3 fruit fly cellular contexts compared by ENCODE assay signal in the genomic region with DNA sequence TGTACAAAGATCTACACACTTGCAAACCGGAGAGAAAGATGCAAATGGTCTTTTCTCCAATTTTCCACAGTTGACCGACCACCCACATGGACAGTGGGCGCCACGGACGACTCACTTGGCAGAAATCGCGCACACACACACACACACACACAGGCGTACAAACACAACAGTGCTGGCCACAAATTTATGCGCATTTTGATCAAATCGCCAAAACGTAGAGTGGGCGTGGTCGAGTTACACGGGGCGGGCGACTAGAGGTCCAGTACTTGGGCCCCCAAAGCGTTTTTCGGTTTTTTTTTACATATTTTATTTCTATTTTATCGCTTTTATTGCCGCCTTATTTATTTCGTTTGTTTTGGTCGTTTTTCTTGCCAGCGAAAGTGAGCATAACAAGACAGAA.
TF ChIP-seq lines count a peak whose summit lies in the region.

No protein-coding gene starts in this region.

- TF ChIP-seq CTCF in whole organism, embryonic (GFP tag; optimal IDR thresholded peaks at IDR 0.05; lab: Kevin White, UChicago): no peak

TF ChIP-seq in whole organism, embryonic, 481 proteins besides CTCF, POLR2A, EP300 and RAD21:
- TF ChIP-seq cg (GFP tag; optimal IDR thresholded peaks at IDR 0.05; lab: Kevin White, UChicago): peak; percentile 22
- no peak for TF ChIP-seq Eip74EF (GFP tag; optimal IDR thresholded peaks at IDR 0.05; lab: Kevin White, UChicago)
- TF ChIP-seq CG12219 (GFP tag; optimal IDR thresholded peaks at IDR 0.05; lab: Kevin White, UChicago): no peak
- no peak for TF ChIP-seq br (optimal IDR thresholded peaks at IDR 0.05; lab: Kevin White, UChicago)
- peak; percentile 47; the same call in 1 of the 3 replicates for TF ChIP-seq ci (GFP tag; IDR thresholded peaks at IDR 0.05; lab: Robert Waterston, UW)
- TF ChIP-seq CG5953 (GFP tag; IDR thresholded peaks at IDR 0.05; lab: Robert Waterston, UW): peak; percentile 35; the same call in 1 of the 2 replicates
- no peak for TF ChIP-seq lbe (GFP tag; optimal IDR thresholded peaks at IDR 0.05; lab: Kevin White, UChicago)
- peak; percentile 6; the same call in 1 of the 3 replicates for TF ChIP-seq otp (GFP tag; IDR thresholded peaks at IDR 0.05; lab: Robert Waterston, UW)
- TF ChIP-seq insv (GFP tag; optimal IDR thresholded peaks at IDR 0.05; lab: Kevin White, UChicago): no peak
- no peak for TF ChIP-seq CG3995 (GFP tag; optimal IDR thresholded peaks at IDR 0.05; lab: Kevin White, UChicago)
- peak; percentile 70 for TF ChIP-seq vvl (GFP tag; IDR thresholded peaks at IDR 0.05; lab: Robert Waterston, UW)
- TF ChIP-seq CG2202 (tag; optimal IDR thresholded peaks at IDR 0.05; lab: Kevin White, UChicago): no peak
- no peak for TF ChIP-seq ewg (GFP tag; optimal IDR thresholded peaks at IDR 0.05; lab: Kevin White, UChicago)
- TF ChIP-seq CG7987 (GFP tag; optimal IDR thresholded peaks at IDR 0.05; lab: Kevin White, UChicago): no peak
- TF ChIP-seq peb (GFP tag; IDR thresholded peaks at IDR 0.05; lab: Robert Waterston, UW): no peak
- 0 out of 2 replicates have a peak, but pooled peaks have one; percentile 17 for TF ChIP-seq aop (GFP tag; IDR thresholded peaks at IDR 0.05; lab: Robert Waterston, UW)
- TF ChIP-seq sr (GFP tag; IDR thresholded peaks at IDR 0.05; lab: Robert Waterston, UW): 0 out of 3 replicates have a peak, but pooled peaks have one; percentile 60
- no peak for TF ChIP-seq hb (GFP tag; IDR thresholded peaks at IDR 0.05; lab: Robert Waterston, UW; ENCODE audit: partially characterized antibody)
- TF ChIP-seq CG14965 (GFP tag; optimal IDR thresholded peaks at IDR 0.05; lab: Kevin White, UChicago; ENCODE audit: borderline replicate concordance): no peak
- no peak for TF ChIP-seq Dll (GFP tag; IDR thresholded peaks at IDR 0.05; lab: Robert Waterston, UW; ENCODE audit: partially characterized antibody)
- TF ChIP-seq Blimp-1 (GFP tag; optimal IDR thresholded peaks at IDR 0.05; lab: Kevin White, UChicago): peak; percentile 30
- no peak for TF ChIP-seq CG9437 (GFP tag; optimal IDR thresholded peaks at IDR 0.05; lab: Kevin White, UChicago)
- no peak for TF ChIP-seq CG13775 (GFP tag; optimal IDR thresholded peaks at IDR 0.05; lab: Kevin White, UChicago)
- TF ChIP-seq Jarid2 (GFP tag; optimal IDR thresholded peaks at IDR 0.05; lab: Kevin White, UChicago): no peak
- no peak for TF ChIP-seq unc-4 (GFP tag; IDR thresholded peaks at IDR 0.05; lab: Robert Waterston, UW; ENCODE audit: partially characterized antibody)
- TF ChIP-seq ap (GFP tag; IDR thresholded peaks at IDR 0.05; lab: Robert Waterston, UW): no peak

TF ChIP-seq in whole organism, prepupa, 60 proteins besides CTCF, POLR2A, EP300 and RAD21:
- peak; percentile 45 for TF ChIP-seq CG6276 (GFP tag; optimal IDR thresholded peaks at IDR 0.05; lab: Kevin White, UChicago)
- no peak for TF ChIP-seq vri (GFP tag; optimal IDR thresholded peaks at IDR 0.05; lab: Kevin White, UChicago)
- TF ChIP-seq eg (GFP tag; IDR thresholded peaks at IDR 0.05; lab: Robert Waterston, UW): 0 out of 3 replicates have a peak, but pooled peaks have one; percentile 25
- TF ChIP-seq CG8119 (GFP tag; IDR thresholded peaks at IDR 0.05; lab: Robert Waterston, UW): peak; percentile 42; the same call in 1 of the 3 replicates
- TF ChIP-seq fd59A (GFP tag; optimal IDR thresholded peaks at IDR 0.05; lab: Kevin White, UChicago): no peak
- TF ChIP-seq Sox14 (GFP tag; optimal IDR thresholded peaks at IDR 0.05; lab: Kevin White, UChicago): no peak
- peak; percentile 26 for TF ChIP-seq Hr4 (GFP tag; optimal IDR thresholded peaks at IDR 0.05; lab: Kevin White, UChicago)
- peak; percentile 54; the same call in 1 of the 2 replicates for TF ChIP-seq CG15336 (GFP tag; IDR thresholded peaks at IDR 0.05; lab: Robert Waterston, UW)
- TF ChIP-seq esn (GFP tag; optimal IDR thresholded peaks at IDR 0.05; lab: Kevin White, UChicago): no peak
- TF ChIP-seq CG32006 (GFP tag; optimal IDR thresholded peaks at IDR 0.05; lab: Kevin White, UChicago): peak; percentile 36
- peak; percentile 44 for TF ChIP-seq dac (GFP tag; optimal IDR thresholded peaks at IDR 0.05; lab: Kevin White, UChicago)

TF ChIP-seq in whole organism, pupa, 21 proteins besides CTCF, POLR2A, EP300 and RAD21:
- peak; percentile 6 for TF ChIP-seq CG14655 (GFP tag; optimal IDR thresholded peaks at IDR 0.05; lab: Kevin White, UChicago)
- no peak for TF ChIP-seq rn (GFP tag; IDR thresholded peaks at IDR 0.05; lab: Robert Waterston, UW)
- no peak for TF ChIP-seq EcR (GFP tag; optimal IDR thresholded peaks at IDR 0.05; lab: Kevin White, UChicago)
- peak; percentile 58; the same call in 2 of the 3 replicates for TF ChIP-seq fd96Ca (GFP tag; IDR thresholded peaks at IDR 0.05; lab: Robert Waterston, UW)
- TF ChIP-seq Ets98B (GFP tag; IDR thresholded peaks at IDR 0.05; lab: Robert Waterston, UW): no peak
- TF ChIP-seq CG34367 (tag; optimal IDR thresholded peaks at IDR 0.05; lab: Kevin White, UChicago): no peak
- TF ChIP-seq Pif1A (GFP tag; optimal IDR thresholded peaks at IDR 0.05; lab: Kevin White, UChicago): no peak
- TF ChIP-seq gl (tag; optimal IDR thresholded peaks at IDR 0.05; lab: Kevin White, UChicago): no peak
- peak; percentile 5 for TF ChIP-seq CG8301 (tag; optimal IDR thresholded peaks at IDR 0.05; lab: Kevin White, UChicago)
- peak; percentile 24; the same call in 1 of the 2 replicates for TF ChIP-seq CG32121 (GFP tag; IDR thresholded peaks at IDR 0.05; lab: Robert Waterston, UW)
